Fruit fly (Drosophila melanogaster): Measurements from ENCODE around the gene Phyhd1.

DNA sequence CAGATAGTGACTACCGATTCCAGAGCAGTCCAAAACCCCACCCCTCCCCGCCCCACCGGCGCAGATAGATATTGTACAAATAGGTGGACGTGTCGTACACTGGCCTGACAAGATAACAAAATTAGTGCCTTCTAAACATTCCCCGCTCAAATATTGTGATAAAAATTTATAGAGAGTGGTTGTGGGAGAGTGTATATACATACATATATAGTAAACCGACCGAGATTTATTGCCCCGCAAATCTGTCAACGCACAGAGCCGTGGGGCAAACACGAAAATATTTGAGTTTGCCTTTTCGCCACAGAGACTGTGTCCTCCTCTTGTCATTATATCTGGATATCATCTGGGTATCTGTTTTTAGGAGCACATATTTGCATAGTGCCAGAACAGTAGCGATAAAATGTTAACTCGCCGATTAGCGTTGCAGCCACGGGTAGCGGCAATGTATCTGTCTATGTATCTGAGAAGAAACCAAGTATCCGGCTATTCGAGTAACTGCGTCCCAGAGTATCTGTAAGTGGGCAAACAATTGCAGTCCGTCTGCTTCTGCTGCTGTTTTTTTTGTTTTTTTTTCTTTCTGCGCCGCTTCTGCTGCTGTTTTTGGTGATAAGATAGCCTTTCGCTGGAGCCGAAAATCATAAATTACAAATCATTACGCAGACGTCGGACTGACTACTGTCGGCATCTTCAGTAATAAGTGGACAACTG is 37.5 kb downstream of the Phyhd1 start:
- TF ChIP-seq psq (optimal IDR thresholded peaks at IDR 0.05) (no peak), usp (GFP tag; optimal IDR thresholded peaks at IDR 0.05) (no peak), EcR (GFP tag; optimal IDR thresholded peaks at IDR 0.05) (no peak), CG8478 (optimal IDR thresholded peaks at IDR 0.05) (no peak), Dll (optimal IDR thresholded peaks at IDR 0.05) (no peak), pan (optimal IDR thresholded peaks at IDR 0.05) (no peak)

Measured in whole organism.